Worm (Caenorhabditis elegans) whole organism, L1 larva: ENCODE data around the gene C55A6.3.

Experiments
- aly-2 ChIP-seq: fragments of 150-350 bp; optimal IDR thresholded peaks from 2 replicates; lab custom pipeline; 2014; ENCODE audit warnings: missing biosample characterization, missing genetic modification characterization
- ceh-63 ChIP-seq: fragments of 200-800 bp; sonication (Bioruptor generic); optimal IDR thresholded peaks from 2 replicates; lab custom pipeline; 2018; ENCODE audit warnings: mild to moderate bottlenecking, missing genetic modification characterization, missing compliant biosample characterization
- ceh-82 ChIP-seq, 3 experiments: fragments of 150-350 bp in 1 of 3; sonication (generic microtip) in 2 of 3; optimal IDR thresholded peaks; 2 replicates each; lab custom pipeline; 2014 to 2017; ENCODE audit warnings: missing biosample characterization in 3 of 3, missing genetic modification characterization in 3 of 3
- ces-1 ChIP-seq: fragments of 150-350 bp; optimal IDR thresholded peaks from 2 replicates; lab custom pipeline; 2014; ENCODE audit warnings: missing biosample characterization, missing genetic modification reagents, missing genetic modification characterization
- egl-27 ChIP-seq, 2 experiments: fragments of 150-350 bp in 1 of 2; sonication (generic microtip); optimal IDR thresholded peaks; 3 replicates each; lab custom pipeline; 2017 to 2018; ENCODE audit warnings: missing biosample characterization in 2 of 2, missing genetic modification characterization in 2 of 2, missing genetic modification reagents in 2 of 2
- elt-2 ChIP-seq: sonication (generic microtip); optimal IDR thresholded peaks from 2 replicates; lab custom pipeline; 2016; ENCODE audit warnings: missing genetic modification characterization, mild to moderate bottlenecking, inconsistent platforms, missing compliant biosample characterization, missing genetic modification reagents
- jun-1 ChIP-seq: fragments of 150-350 bp; optimal IDR thresholded peaks from 2 replicates; lab custom pipeline; 2014; ENCODE audit warnings: missing biosample characterization, missing genetic modification reagents, missing genetic modification characterization
- mep-1 ChIP-seq: fragments of 150-350 bp; optimal IDR thresholded peaks from 2 replicates; lab custom pipeline; 2014; ENCODE audit warnings: missing biosample characterization, missing genetic modification characterization
- nhr-12 ChIP-seq: sonication (generic microtip); optimal IDR thresholded peaks from 2 replicates; lab custom pipeline; 2017; ENCODE audit warnings: missing biosample characterization, missing genetic modification characterization
- nhr-19 ChIP-seq: fragments of 200-800 bp; sonication (Bioruptor generic); conservative IDR thresholded peaks from 2 replicates; pipeline ENCODE4 v1.3.6; 2022; ENCODE audit warnings: missing genetic modification characterization, missing compliant biosample characterization
- pqm-1 ChIP-seq: sonication (generic microtip); optimal IDR thresholded peaks from 3 replicates; lab custom pipeline; 2017; ENCODE audit warnings: missing biosample characterization, missing genetic modification characterization
- rnt-1 ChIP-seq: sonication (generic microtip); optimal IDR thresholded peaks from 2 replicates; lab custom pipeline; 2016; ENCODE audit warnings: mild to moderate bottlenecking, missing genetic modification characterization, moderate library complexity, missing compliant biosample characterization

DNA sequence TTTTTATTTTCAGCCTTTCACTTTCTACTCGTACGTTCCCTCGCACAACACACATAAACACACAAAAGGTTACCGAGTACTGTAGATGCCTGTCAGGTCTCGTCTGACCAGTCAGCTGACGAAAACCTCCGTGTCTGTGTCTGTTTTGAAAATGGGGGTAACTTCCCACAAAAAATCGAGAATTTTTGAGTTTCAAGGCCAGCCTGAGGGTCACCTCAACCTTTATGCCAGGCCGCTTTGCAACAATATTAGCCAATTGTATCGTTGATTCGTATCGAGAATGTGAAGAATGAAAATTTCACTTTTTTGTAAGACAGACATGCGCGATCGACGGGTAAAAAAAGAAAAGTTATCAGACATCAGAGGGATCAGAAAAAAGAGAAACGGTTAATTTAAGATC is 17.8 kb upstream of the C55A6.3 start:
- TF ChIP-seq ceh-63 (GFP tag; lab: Kevin White, UChicago) (no peak), egl-27 (tag; optimal IDR thresholded peaks at IDR 0.05; lab: Kevin White, UChicago) (peak in 1 of 2 experiments; percentile 12), rnt-1 (peak; percentile 42), elt-2 (tag; lab: Kevin White, UChicago) (no peak), mep-1 (tag; lab: Kevin White, UChicago) (peak; percentile 85), nhr-12 (tag; lab: Kevin White, UChicago) (no peak), ceh-82 (tag; optimal IDR thresholded peaks at IDR 0.05; lab: Kevin White, UChicago) (peak in 1 of 3 experiments; percentile 23), aly-2 (tag; lab: Kevin White, UChicago) (no peak), pqm-1 (tag; lab: Kevin White, UChicago) (no peak), nhr-19 (GFP tag; lab: Robert Waterston, UW) (peak; percentile 41; the same call in 1 of the 2 replicates), jun-1 (no peak), ces-1 (GFP tag; lab: Kevin White, UChicago) (no peak)
